Fruit fly (Drosophila melanogaster): ENCODE measurements around the gene CG13733.

The CG13733 gene

DNA sequence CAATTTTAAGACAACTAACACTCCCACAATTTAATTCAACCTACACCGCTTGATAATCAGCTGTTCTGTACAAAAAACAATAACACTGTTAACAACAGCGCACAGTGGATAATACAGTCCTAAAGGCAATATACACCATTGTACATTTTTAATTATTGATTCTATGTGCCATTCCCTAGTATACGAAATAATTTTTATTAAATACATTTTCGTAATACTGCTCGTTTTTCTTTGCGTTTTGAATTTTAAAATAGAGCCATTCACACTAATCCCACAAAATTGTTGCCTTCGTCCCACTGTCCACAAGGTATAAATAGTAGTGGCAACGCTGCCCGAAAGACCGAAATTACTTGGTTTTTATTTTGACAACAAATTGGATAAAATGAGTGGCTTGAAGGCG lies 45.2 kb downstream of the CG13733 start, which contains the start of the genes Coq4 and CG32176 (continued):
- TF ChIP-seq pfk (GFP tag; optimal IDR thresholded peaks at IDR 0.05) (peak; percentile 49), BEAF-32 (GFP tag; optimal IDR thresholded peaks at IDR 0.05) (peak; percentile 40), CG6254 (GFP tag; optimal IDR thresholded peaks at IDR 0.05) (peak; percentile 90), CG7556 (GFP tag; optimal IDR thresholded peaks at IDR 0.05) (peak; percentile 95), gt (GFP tag; IDR thresholded peaks at IDR 0.05) (peak; percentile 95), sens-2 (GFP tag; IDR thresholded peaks at IDR 0.05) (peak; percentile 96), Six4 (GFP tag; optimal IDR thresholded peaks at IDR 0.05) (peak; percentile 98), CG5180 (GFP tag; optimal IDR thresholded peaks at IDR 0.05) (peak; percentile 83), vnd (GFP tag; IDR thresholded peaks at IDR 0.05; ENCODE audit: partially characterized antibody) (peak; percentile 63; the same call in 2 of the 3 replicates), Nf-YC (tag; optimal IDR thresholded peaks at IDR 0.05) (peak; percentile 89), CG12071 (GFP tag; optimal IDR thresholded peaks at IDR 0.05) (peak; percentile 97), ap (GFP tag; IDR thresholded peaks at IDR 0.05) (peak; percentile 97), Drgx (GFP tag; IDR thresholded peaks at IDR 0.05) (peak; percentile 96), gfzf (GFP tag; optimal IDR thresholded peaks at IDR 0.05) (no peak), MTF-1 (GFP tag; optimal IDR thresholded peaks at IDR 0.05; ENCODE audit: borderline replicate concordance) (peak; percentile 93), phol (tag; optimal IDR thresholded peaks at IDR 0.05) (peak; percentile 97), Myb (GFP tag; optimal IDR thresholded peaks at IDR 0.05) (peak; percentile 88), Dip2 (GFP tag; IDR thresholded peaks at IDR 0.05) (peak; percentile 64), zen (tag; optimal IDR thresholded peaks at IDR 0.05) (peak; percentile 97), CG1647 (GFP tag; optimal IDR thresholded peaks at IDR 0.05) (peak; percentile 98), CG11247 (GFP tag; IDR thresholded peaks at IDR 0.05) (peak; percentile 98), zfh2 (GFP tag; optimal IDR thresholded peaks at IDR 0.05) (peak; percentile 99), dan (GFP tag; IDR thresholded peaks at IDR 0.05) (peak; percentile 95), CG33213 (GFP tag; optimal IDR thresholded peaks at IDR 0.05) (peak; percentile 97), maf-S (GFP tag; optimal IDR thresholded peaks at IDR 0.05) (peak; percentile 98), CG4282 (GFP tag; optimal IDR thresholded peaks at IDR 0.05) (peak; percentile 99), Sry-β (GFP tag; optimal IDR thresholded peaks at IDR 0.05) (peak; percentile 65), CG6175 (GFP tag; IDR thresholded peaks at IDR 0.05) (peak; percentile 96), org-1 (GFP tag; optimal IDR thresholded peaks at IDR 0.05) (peak; percentile 93), pb (GFP tag; optimal IDR thresholded peaks at IDR 0.05) (peak; percentile 95), croc (GFP tag; conservative IDR thresholded peaks at IDR 0.05) (peak; percentile 95), onecut (GFP tag; IDR thresholded peaks at IDR 0.05) (peak; percentile 93), CG10959 (GFP tag; IDR thresholded peaks at IDR 0.05) (peak; percentile 97), eyg (GFP tag; optimal IDR thresholded peaks at IDR 0.05) (peak; percentile 97), CG7271 (tag; optimal IDR thresholded peaks at IDR 0.05) (peak; percentile 88), zf30C (GFP tag; optimal IDR thresholded peaks at IDR 0.05) (peak; percentile 16), CG16863 (GFP tag; optimal IDR thresholded peaks at IDR 0.05) (peak; percentile 98), CG8359 (GFP tag; optimal IDR thresholded peaks at IDR 0.05; ENCODE audit: borderline replicate concordance) (peak; percentile 90), CG11085 (GFP tag; IDR thresholded peaks at IDR 0.05) (peak; percentile 98), Ada2b (GFP tag; IDR thresholded peaks at IDR 0.05) (peak; percentile 98), CG3995 (GFP tag; optimal IDR thresholded peaks at IDR 0.05) (peak; percentile 68), CG17612 (GFP tag; IDR thresholded peaks at IDR 0.05) (peak; percentile 94), dpn (GFP tag; optimal IDR thresholded peaks at IDR 0.05) (peak; percentile 99), Hsf (GFP tag; optimal IDR thresholded peaks at IDR 0.05) (peak; percentile 99), CG10366 (GFP tag; IDR thresholded peaks at IDR 0.05) (peak; percentile 98), pros (GFP tag; optimal IDR thresholded peaks at IDR 0.05) (peak; percentile 49), Hmx (GFP tag; optimal IDR thresholded peaks at IDR 0.05) (peak; percentile 95), hbn (GFP tag; IDR thresholded peaks at IDR 0.05; ENCODE audit: partially characterized antibody) (0 out of 2 replicates have a peak, but pooled peaks have one; percentile 39), CHES-1-like (GFP tag; optimal IDR thresholded peaks at IDR 0.05) (peak; percentile 98), Aef1 (GFP tag; IDR thresholded peaks at IDR 0.05) (peak; percentile 97), ci (GFP tag; IDR thresholded peaks at IDR 0.05) (peak; percentile 98)
